Worm (Caenorhabditis elegans) whole organism, L1 larva: ENCODE results near the gene mec-7.

Experiments used
- ets-5 ChIP-seq: fragments of 200-800 bp; sonication (Bioruptor generic); IDR thresholded peaks from 2 replicates; pipeline ENCODE4 v1.3.6; 2022; ENCODE audit warnings: missing genetic modification characterization, missing compliant biosample characterization
- nhr-77 ChIP-seq: fragments of 150-350 bp; optimal IDR thresholded peaks from 2 replicates; lab custom pipeline; 2014; ENCODE audit warnings: missing biosample characterization, missing genetic modification characterization
- unc-30 ChIP-seq: sonication (generic microtip); optimal IDR thresholded peaks from 2 replicates; lab custom pipeline; 2017; ENCODE audit warnings: missing biosample characterization, missing genetic modification characterization
- unc-62 ChIP-seq: fragments of 150-350 bp; optimal IDR thresholded peaks from 2 replicates; lab custom pipeline; 2014; ENCODE audit warnings: missing biosample characterization, missing genetic modification reagents, missing genetic modification characterization

- TF ChIP-seq nhr-77 (tag; lab: Kevin White, UChicago), result no peak
- TF ChIP-seq unc-62 (GFP tag; lab: Kevin White, UChicago), result no peak
- no peak for TF ChIP-seq unc-30 (tag; lab: Kevin White, UChicago)
- no peak for TF ChIP-seq ets-5 (GFP tag; lab: Robert Waterston, UW)
Measured at ce11 chrX:7799680-7800079, 23.2 kb upstream of the mec-7 start, which contains the start of gene gpx-7.
